Fruit fly (Drosophila melanogaster) whole organism, adult: Measurements from ENCODE around the gene SCaMC.

Source experiments
- CG11617 ChIP-seq: fragments of 200-800 bp; sonication (Bioruptor generic); optimal IDR thresholded peaks from 2 replicates; lab custom pipeline; 2017; ENCODE audit warnings: mild to moderate bottlenecking, missing biosample characterization, missing genetic modification reagents, missing genetic modification characterization
- CG12768 ChIP-seq: fragments of 200-800 bp; sonication (Bioruptor generic); optimal IDR thresholded peaks from 2 replicates; lab custom pipeline; 2017; ENCODE audit warnings: missing biosample characterization, missing genetic modification characterization, mild to moderate bottlenecking, moderate library complexity, missing genetic modification reagents
- CG14711 ChIP-seq: fragments of 200-800 bp; sonication (Bioruptor generic); optimal IDR thresholded peaks from 2 replicates; lab custom pipeline; 2018; ENCODE audit warnings: missing biosample characterization, mild to moderate bottlenecking, missing genetic modification characterization, moderate library complexity
- CG1620 ChIP-seq: fragments of 200-800 bp; sonication (Bioruptor generic); optimal IDR thresholded peaks from 2 replicates; lab custom pipeline; 2016; ENCODE audit warnings: missing biosample characterization, missing genetic modification characterization
- CG33017 ChIP-seq: fragments of 200-800 bp; sonication (Bioruptor generic); optimal IDR thresholded peaks from 2 replicates; lab custom pipeline; 2018; ENCODE audit warnings: missing biosample characterization, mild to moderate bottlenecking, missing genetic modification characterization, moderate library complexity
- CG5204 ChIP-seq: fragments of 200-800 bp; sonication (Bioruptor generic); optimal IDR thresholded peaks from 2 replicates; lab custom pipeline; 2016; ENCODE audit warnings: missing biosample characterization, missing genetic modification characterization
- CG7045 ChIP-seq: fragments of 200-800 bp; sonication (Bioruptor generic); optimal IDR thresholded peaks from 2 replicates; lab custom pipeline; 2017; ENCODE audit warnings: missing biosample characterization, mild to moderate bottlenecking, missing genetic modification characterization
- CG7101 ChIP-seq: fragments of 200-800 bp; sonication (Bioruptor generic); optimal IDR thresholded peaks from 2 replicates; lab custom pipeline; 2018; ENCODE audit warnings: missing biosample characterization, mild to moderate bottlenecking, missing genetic modification characterization, moderate library complexity
- Clk ChIP-seq: fragments of 200-800 bp; sonication (Bioruptor generic); optimal IDR thresholded peaks from 2 replicates; lab custom pipeline; 2017; ENCODE audit warnings: missing biosample characterization, missing genetic modification characterization
- Crg-1 ChIP-seq: fragments of 200-800 bp; sonication (Bioruptor generic); optimal IDR thresholded peaks from 2 replicates; lab custom pipeline; 2016; ENCODE audit warnings: missing biosample characterization, missing genetic modification characterization
- Hr96 ChIP-seq: fragments of 200-800 bp; sonication (Bioruptor generic); optimal IDR thresholded peaks from 2 replicates; lab custom pipeline; 2016; ENCODE audit warnings: missing biosample characterization, missing genetic modification characterization
- Mnt ChIP-seq: fragments of 200-800 bp; sonication (Bioruptor generic); optimal IDR thresholded peaks from 2 replicates; lab custom pipeline; 2016; ENCODE audit warnings: missing biosample characterization, mild to moderate bottlenecking, missing genetic modification characterization
- bab1 ChIP-seq: fragments of 200-800 bp; sonication (Bioruptor generic); optimal IDR thresholded peaks from 3 replicates; lab custom pipeline; 2019; ENCODE audit warnings: missing biosample characterization, mild to moderate bottlenecking, missing genetic modification characterization, moderate library complexity
- cic ChIP-seq: fragments of 200-800 bp; sonication (Bioruptor generic); optimal IDR thresholded peaks from 2 replicates; lab custom pipeline; 2017; ENCODE audit warnings: missing biosample characterization, mild to moderate bottlenecking, missing genetic modification characterization, moderate library complexity
- cnc ChIP-seq, 2 experiments: fragments of >200 bp; optimal IDR thresholded peaks; 2 replicates each; lab custom pipeline; 2017
- kay ChIP-seq: fragments of 200-800 bp; sonication (Bioruptor generic); peaks from one replicate; lab custom pipeline; 2016; ENCODE audit warnings: missing biosample characterization, missing genetic modification characterization, borderline replicate concordance
- ovo ChIP-seq: fragments of 200-800 bp; sonication (Bioruptor generic); optimal IDR thresholded peaks from 2 replicates; lab custom pipeline; 2016; ENCODE audit warnings: missing biosample characterization, missing genetic modification characterization
- pad ChIP-seq: fragments of 200-800 bp; sonication (Bioruptor generic); optimal IDR thresholded peaks from 3 replicates; lab custom pipeline; 2017; ENCODE audit warnings: missing biosample characterization, missing genetic modification characterization, mild to moderate bottlenecking, moderate library complexity, missing genetic modification reagents
- tj ChIP-seq: fragments of 200-800 bp; sonication (Bioruptor generic); optimal IDR thresholded peaks from 3 replicates; lab custom pipeline; 2017; ENCODE audit warnings: missing biosample characterization, mild to moderate bottlenecking, missing genetic modification characterization, moderate library complexity
- toe ChIP-seq: fragments of 200-800 bp; sonication (Bioruptor generic); optimal IDR thresholded peaks from 2 replicates; lab custom pipeline; 2016; ENCODE audit warnings: missing biosample characterization, missing genetic modification characterization

Gene SCaMC

DNA sequence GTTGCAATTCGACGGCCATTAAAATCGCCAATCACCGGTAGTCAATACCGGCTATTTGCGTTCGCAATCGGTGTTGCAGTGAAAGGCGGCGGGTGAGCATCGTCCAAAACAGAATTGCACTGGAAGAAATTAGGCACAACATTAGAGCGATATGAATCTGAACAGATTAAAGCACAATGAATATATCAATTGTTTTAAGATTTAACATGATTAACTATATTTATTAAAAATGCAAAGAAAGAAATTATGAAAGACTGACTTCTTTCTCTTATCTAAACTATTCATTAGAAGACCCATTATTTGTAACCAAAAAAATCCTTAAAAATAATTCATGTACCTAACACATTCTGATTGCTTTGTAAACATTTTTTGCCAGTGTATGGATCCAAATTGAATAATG is 32.9 kb upstream of the SCaMC start:
- TF ChIP-seq toe (GFP tag; lab: Kevin White, UChicago) (no peak), CG7101 (tag; lab: Kevin White, UChicago) (no peak), CG1620 (GFP tag; lab: Kevin White, UChicago) (no peak), tj (GFP tag; lab: Kevin White, UChicago) (no peak), Hr96 (GFP tag; lab: Kevin White, UChicago) (no peak), ovo (GFP tag; lab: Kevin White, UChicago) (no peak), CG7045 (GFP tag; lab: Kevin White, UChicago) (no peak), CG12768 (GFP tag; lab: Kevin White, UChicago) (no peak), Clk (GFP tag; lab: Kevin White, UChicago) (no peak), CG11617 (GFP tag; lab: Kevin White, UChicago) (no peak), CG5204 (no peak), kay (no peak), pad (no peak), cic (GFP tag; lab: Kevin White, UChicago) (no peak), cnc (optimal IDR thresholded peaks at IDR 0.05; lab: Kevin White, UChicago) (no peak), CG33017 (tag; lab: Kevin White, UChicago) (no peak), CG14711 (no peak), Mnt (GFP tag; lab: Kevin White, UChicago) (no peak), Crg-1 (GFP tag; lab: Kevin White, UChicago) (no peak)

- TF ChIP-seq CG7101 (tag; lab: Kevin White, UChicago) = no peak
- TF ChIP-seq cnc (optimal IDR thresholded peaks at IDR 0.05; lab: Kevin White, UChicago) = no peak
- TF ChIP-seq CG33017 (tag; lab: Kevin White, UChicago) = no peak
- no peak for TF ChIP-seq CG11617 (GFP tag; lab: Kevin White, UChicago)
- no peak for TF ChIP-seq CG7045 (GFP tag; lab: Kevin White, UChicago)
- no peak for TF ChIP-seq Clk (GFP tag; lab: Kevin White, UChicago)
- TF ChIP-seq CG12768 (GFP tag; lab: Kevin White, UChicago) = no peak
- TF ChIP-seq kay = no peak
- TF ChIP-seq cic (GFP tag; lab: Kevin White, UChicago) = no peak
- TF ChIP-seq CG1620 (GFP tag; lab: Kevin White, UChicago) = no peak
- TF ChIP-seq toe (GFP tag; lab: Kevin White, UChicago) = no peak
- no peak for TF ChIP-seq CG14711
- no peak for TF ChIP-seq CG5204
- TF ChIP-seq Crg-1 (GFP tag; lab: Kevin White, UChicago) = no peak
- no peak for TF ChIP-seq pad
Observed at dm6 chr3L:12447081-12447480, 32.4 kb upstream of the SCaMC start.

- TF ChIP-seq kay (peak; percentile 2), CG7101 (tag; lab: Kevin White, UChicago) (no peak), CG5204 (no peak), Hr96 (GFP tag; lab: Kevin White, UChicago) (no peak)
Observed at dm6 chr3L:12444040-12444439, 29.4 kb upstream of the SCaMC start.

DNA sequence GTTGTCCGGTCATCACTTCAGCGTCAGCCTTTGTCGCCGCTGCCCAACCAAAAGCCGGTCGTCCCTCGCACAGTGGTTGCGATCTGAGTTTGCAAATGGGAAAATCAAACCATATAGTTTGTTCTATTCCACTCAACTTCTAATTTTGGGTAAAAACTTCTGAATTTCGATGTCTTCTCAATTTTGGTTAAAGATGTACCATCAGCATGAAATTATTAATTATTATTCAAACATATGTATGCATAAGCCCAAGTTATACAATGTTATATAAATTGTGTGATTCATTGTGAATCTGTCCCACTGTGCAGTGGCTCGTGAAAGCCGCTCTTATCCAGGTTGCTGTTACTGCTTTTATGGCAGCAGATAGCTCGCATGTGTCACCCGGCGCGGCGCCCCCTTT is 28.0 kb upstream of the SCaMC start:
- TF ChIP-seq Crg-1 (GFP tag; lab: Kevin White, UChicago) (no peak), CG12768 (GFP tag; lab: Kevin White, UChicago) (no peak), Mnt (GFP tag; lab: Kevin White, UChicago) (no peak), bab1 (GFP tag; lab: Kevin White, UChicago) (no peak), CG5204 (no peak), CG7101 (tag; lab: Kevin White, UChicago) (no peak), cnc (optimal IDR thresholded peaks at IDR 0.05; lab: Kevin White, UChicago) (no peak), ovo (GFP tag; lab: Kevin White, UChicago) (no peak), tj (GFP tag; lab: Kevin White, UChicago) (no peak), cic (GFP tag; lab: Kevin White, UChicago) (no peak), CG14711 (no peak), CG1620 (GFP tag; lab: Kevin White, UChicago) (no peak), CG11617 (GFP tag; lab: Kevin White, UChicago) (no peak), kay (no peak), toe (GFP tag; lab: Kevin White, UChicago) (no peak), CG7045 (GFP tag; lab: Kevin White, UChicago) (no peak), pad (no peak), Hr96 (GFP tag; lab: Kevin White, UChicago) (no peak), CG33017 (tag; lab: Kevin White, UChicago) (no peak), Clk (GFP tag; lab: Kevin White, UChicago) (no peak)

DNA sequence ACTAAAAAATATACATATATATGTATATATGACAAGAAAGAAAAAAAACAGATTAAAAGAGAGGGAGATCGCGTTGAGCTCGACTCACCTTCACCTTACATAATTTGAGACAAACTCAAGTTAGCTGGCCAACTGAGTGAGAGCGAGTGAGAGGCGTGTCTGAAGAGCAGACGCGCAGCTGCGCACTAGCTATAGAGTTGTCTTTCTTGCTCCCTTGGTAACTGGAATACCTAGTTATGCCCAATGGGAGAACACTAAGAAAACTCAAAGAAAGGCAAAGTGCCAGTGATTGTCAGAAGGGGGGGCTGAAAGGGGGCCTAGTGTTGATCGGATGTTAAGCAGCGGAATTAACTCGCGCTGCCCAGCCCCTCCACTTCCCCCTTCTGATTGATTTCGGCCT is 19.8 kb upstream of the SCaMC start:
- TF ChIP-seq toe (GFP tag; lab: Kevin White, UChicago) (peak; percentile 72), CG7101 (tag; lab: Kevin White, UChicago) (no peak)

DNA sequence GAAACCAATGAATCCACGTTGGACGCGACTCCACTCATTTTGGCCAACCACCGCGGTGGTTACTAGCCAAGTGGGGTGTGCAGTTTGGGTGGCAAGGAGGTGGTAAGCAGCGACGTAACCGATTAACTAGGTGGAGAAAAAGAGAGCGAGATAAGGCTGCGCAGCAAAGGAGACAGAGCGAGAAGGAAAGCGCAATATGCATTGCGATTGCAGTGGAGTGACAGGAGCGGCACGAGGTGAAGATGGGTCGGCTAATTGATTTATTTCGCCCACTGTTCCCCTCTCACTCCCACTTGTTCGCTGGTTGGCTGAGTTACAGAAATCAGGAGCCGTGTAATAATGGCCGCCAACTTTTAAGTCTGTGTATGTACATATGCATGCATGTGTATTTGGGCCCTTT is 19.1 kb upstream of the SCaMC start:
- TF ChIP-seq CG7101 (tag; lab: Kevin White, UChicago) = no peak
- TF ChIP-seq Mnt (GFP tag; lab: Kevin White, UChicago) = no peak
- no peak for TF ChIP-seq ovo (GFP tag; lab: Kevin White, UChicago)
- TF ChIP-seq kay = no peak
- no peak for TF ChIP-seq CG33017 (tag; lab: Kevin White, UChicago)
- TF ChIP-seq toe (GFP tag; lab: Kevin White, UChicago) = peak; percentile 35
